Worm (Caenorhabditis elegans) whole organism, L4 larva: Measurements from ENCODE around the gene npr-27.

ENCODE experiments used
- F26F4.8 ChIP-seq: fragments of 200-800 bp; sonication (Bioruptor generic); conservative IDR thresholded peaks from 2 replicates; pipeline ENCODE4 v1.3.6; 2022; ENCODE audit warnings: missing genetic modification characterization, missing compliant biosample characterization
- F49E8.2 ChIP-seq: sonication (generic microtip); optimal IDR thresholded peaks from 2 replicates; lab custom pipeline; 2016; ENCODE audit warnings: missing compliant biosample characterization, mild to moderate bottlenecking, missing genetic modification characterization, borderline replicate concordance
- R02D3.7 ChIP-seq: fragments of 150-350 bp; sonication (generic microtip); optimal IDR thresholded peaks from 3 replicates; lab custom pipeline; 2014; ENCODE audit warnings: missing biosample characterization, missing genetic modification characterization
- T26A8.4 ChIP-seq: fragments of 200-800 bp; sonication (Bioruptor generic); IDR thresholded peaks from 2 replicates; pipeline ENCODE4 v1.3.6; 2022; ENCODE audit warnings: missing genetic modification characterization, missing compliant biosample characterization
- ZK337.2 ChIP-seq: fragments of 200-800 bp; sonication (Bioruptor generic); IDR thresholded peaks from 2 replicates; pipeline ENCODE4 v1.3.6; 2022; ENCODE audit warnings: missing genetic modification reagents, missing genetic modification characterization, missing compliant biosample characterization
- aha-1 ChIP-seq: fragments of 150-350 bp; peaks from one replicate; lab custom pipeline; 2014; ENCODE audit warnings: missing biosample characterization, missing genetic modification characterization
- ceh-82 ChIP-seq: sonication (generic microtip); optimal IDR thresholded peaks from 2 replicates; lab custom pipeline; 2017; ENCODE audit warnings: missing biosample characterization, missing genetic modification characterization
- ces-1 ChIP-seq: fragments of 150-350 bp; sonication (generic microtip); optimal IDR thresholded peaks from 4 replicates; lab custom pipeline; 2014; ENCODE audit warnings: missing biosample characterization, missing genetic modification reagents, missing genetic modification characterization
- daf-12 ChIP-seq: fragments of 150-350 bp; optimal IDR thresholded peaks from 2 replicates; lab custom pipeline; 2014; ENCODE audit warnings: missing biosample characterization, missing genetic modification reagents, missing genetic modification characterization
- daf-16 ChIP-seq, 3 experiments: sonication (generic microtip); optimal IDR thresholded peaks; 2 replicates each; lab custom pipeline; 2016 to 2017; ENCODE audit warnings: missing genetic modification characterization in 3 of 3, missing genetic modification reagents in 3 of 3, mild to moderate bottlenecking in 2 of 3, missing compliant biosample characterization in 2 of 3, missing biosample characterization in 1 of 3, moderate library complexity in 1 of 3
- daf-19 ChIP-seq: fragments of 200-800 bp; sonication (Bioruptor generic); conservative IDR thresholded peaks from 2 replicates; pipeline ENCODE4 v1.3.6; 2022; ENCODE audit warnings: missing genetic modification characterization, missing compliant biosample characterization
- dmd-6 ChIP-seq: fragments of 200-800 bp; sonication (Bioruptor generic); IDR thresholded peaks from 2 replicates; pipeline ENCODE4 v1.3.6; 2022; ENCODE audit warnings: missing genetic modification reagents, missing genetic modification characterization, missing compliant biosample characterization
- dve-1 ChIP-seq: sonication (generic microtip); optimal IDR thresholded peaks from 2 replicates; lab custom pipeline; 2017; ENCODE audit warnings: antibody characterized with exemption, mild to moderate bottlenecking, missing genetic modification characterization, missing compliant biosample characterization; ENCODE audit not compliant: insufficient read depth
- egl-27 ChIP-seq: sonication (generic microtip); optimal IDR thresholded peaks from 3 replicates; lab custom pipeline; 2017; ENCODE audit warnings: missing biosample characterization, missing genetic modification reagents, missing genetic modification characterization
- egl-43 ChIP-seq: fragments of 200-800 bp; sonication (Bioruptor generic); IDR thresholded peaks from 2 replicates; pipeline ENCODE4 v1.3.6; 2022; ENCODE audit warnings: missing genetic modification reagents, missing genetic modification characterization, missing compliant biosample characterization
- fos-1 ChIP-seq: fragments of 150-350 bp; optimal IDR thresholded peaks from 2 replicates; lab custom pipeline; 2014; ENCODE audit warnings: missing biosample characterization, missing genetic modification characterization
- hlh-11 ChIP-seq: fragments of 200-800 bp; sonication (Bioruptor generic); optimal IDR thresholded peaks from 2 replicates; lab custom pipeline; 2018; ENCODE audit warnings: mild to moderate bottlenecking, missing genetic modification characterization, missing compliant biosample characterization
- hlh-30 ChIP-seq: sonication (generic microtip); optimal IDR thresholded peaks from 2 replicates; lab custom pipeline; 2017; ENCODE audit warnings: antibody characterized with exemption, mild to moderate bottlenecking, missing genetic modification characterization, missing compliant biosample characterization; ENCODE audit not compliant: insufficient read depth
- jun-1 ChIP-seq: fragments of 150-350 bp; optimal IDR thresholded peaks from 2 replicates; lab custom pipeline; 2014; ENCODE audit warnings: missing biosample characterization, missing genetic modification reagents, missing genetic modification characterization
- lin-1 ChIP-seq: fragments of 200-800 bp; sonication (Bioruptor generic); IDR thresholded peaks from 2 replicates; pipeline ENCODE4 v1.3.6; 2022; ENCODE audit warnings: missing genetic modification reagents, missing genetic modification characterization, missing compliant biosample characterization
- lin-15B ChIP-seq: fragments of 150-350 bp; sonication (generic microtip); optimal IDR thresholded peaks from 3 replicates; lab custom pipeline; 2014; ENCODE audit warnings: missing biosample characterization, missing genetic modification characterization
- lin-29 ChIP-seq: fragments of 200-800 bp; sonication (Bioruptor generic); IDR thresholded peaks from 2 replicates; pipeline ENCODE4 v1.3.6; 2022; ENCODE audit warnings: missing genetic modification reagents, missing genetic modification characterization, missing compliant biosample characterization
- lir-3 ChIP-seq: sonication (generic microtip); optimal IDR thresholded peaks from 2 replicates; lab custom pipeline; 2016; ENCODE audit warnings: mild to moderate bottlenecking, missing genetic modification characterization, missing compliant biosample characterization
- madf-5 ChIP-seq, 2 experiments: fragments of 200-800 bp; sonication (Bioruptor generic); IDR thresholded peaks; 2 replicates each; pipeline ENCODE4 v1.3.6; 2022; ENCODE audit warnings: missing compliant biosample characterization in 2 of 2, missing genetic modification characterization in 2 of 2
- mep-1 ChIP-seq: fragments of 150-350 bp; sonication (generic microtip); optimal IDR thresholded peaks from 3 replicates; lab custom pipeline; 2014; ENCODE audit warnings: missing biosample characterization, missing genetic modification characterization
- nhr-102 ChIP-seq: sonication (generic microtip); optimal IDR thresholded peaks from 2 replicates; lab custom pipeline; 2016; ENCODE audit warnings: mild to moderate bottlenecking, missing genetic modification characterization, moderate library complexity, missing compliant biosample characterization
- nhr-28 ChIP-seq: fragments of 150-350 bp; optimal IDR thresholded peaks from 2 replicates; lab custom pipeline; 2014; ENCODE audit warnings: missing biosample characterization, missing genetic modification characterization
- nhr-6 ChIP-seq: fragments of 150-350 bp; optimal IDR thresholded peaks from 2 replicates; lab custom pipeline; 2014; ENCODE audit warnings: missing biosample characterization, missing genetic modification characterization
- nhr-76 ChIP-seq: fragments of 150-350 bp; optimal IDR thresholded peaks from 2 replicates; lab custom pipeline; 2014; ENCODE audit warnings: missing biosample characterization, missing genetic modification characterization
- nhr-77 ChIP-seq: fragments of 150-350 bp; optimal IDR thresholded peaks from 2 replicates; lab custom pipeline; 2014; ENCODE audit warnings: missing biosample characterization, missing genetic modification characterization
- php-3 ChIP-seq: fragments of 200-800 bp; sonication (Bioruptor generic); IDR thresholded peaks from 2 replicates; pipeline ENCODE4 v1.3.6; 2022; ENCODE audit warnings: missing genetic modification reagents, missing genetic modification characterization, missing compliant biosample characterization
- pqm-1 ChIP-seq: sonication (generic microtip); optimal IDR thresholded peaks from 2 replicates; lab custom pipeline; 2017; ENCODE audit warnings: missing biosample characterization, missing genetic modification characterization
- saeg-2 ChIP-seq: fragments of 200-800 bp; sonication (Bioruptor generic); IDR thresholded peaks from 2 replicates; pipeline ENCODE4 v1.3.6; 2022; ENCODE audit warnings: missing genetic modification reagents, missing genetic modification characterization, missing compliant biosample characterization
- sdz-12 ChIP-seq: fragments of 200-800 bp; sonication (Bioruptor generic); optimal IDR thresholded peaks from 2 replicates; lab custom pipeline; 2018; ENCODE audit warnings: mild to moderate bottlenecking, missing genetic modification characterization, missing compliant biosample characterization
- set-16 ChIP-seq: fragments of 200-800 bp; sonication (Bioruptor generic); IDR thresholded peaks from 2 replicates; pipeline ENCODE4 v1.3.6; 2022; ENCODE audit warnings: missing genetic modification reagents, missing genetic modification characterization, missing compliant biosample characterization
- spr-1 ChIP-seq: sonication (generic microtip); optimal IDR thresholded peaks from 2 replicates; lab custom pipeline; 2016; ENCODE audit warnings: mild to moderate bottlenecking, missing genetic modification characterization, missing compliant biosample characterization
- tag-97 ChIP-seq: fragments of 200-800 bp; sonication (Bioruptor generic); IDR thresholded peaks from 2 replicates; pipeline ENCODE4 v1.3.6; 2022; ENCODE audit warnings: missing genetic modification characterization, missing compliant biosample characterization
- unc-130 ChIP-seq: sonication (generic microtip); optimal IDR thresholded peaks from 2 replicates; lab custom pipeline; 2016; ENCODE audit warnings: missing genetic modification reagents, missing genetic modification characterization, missing compliant biosample characterization
- unc-62 ChIP-seq, 3 experiments: fragments of 150-350 bp in 1 of 3; sonication (generic microtip); optimal IDR thresholded peaks in 2 of 3; peaks in 1 of 3; 1 replicate in 1 of 3; 2 replicates in 2 of 3; lab custom pipeline; 2014 to 2017; ENCODE audit warnings: missing biosample characterization in 3 of 3, missing genetic modification characterization in 3 of 3, missing genetic modification reagents in 3 of 3, missing genotype in 1 of 3
- vab-7 ChIP-seq: fragments of 200-800 bp; sonication (Bioruptor generic); IDR thresholded peaks from 2 replicates; pipeline ENCODE4 v1.3.6; 2022; ENCODE audit warnings: missing genetic modification reagents, missing genetic modification characterization, missing compliant biosample characterization
- zip-11 ChIP-seq: fragments of 200-800 bp; sonication (Bioruptor generic); IDR thresholded peaks from 2 replicates; pipeline ENCODE4 v1.3.6; 2022; ENCODE audit warnings: missing genetic modification characterization, missing compliant biosample characterization
- ztf-11 ChIP-seq: fragments of 150-350 bp; optimal IDR thresholded peaks from 2 replicates; lab custom pipeline; 2014; ENCODE audit warnings: missing biosample characterization, missing genetic modification characterization
- ztf-7 ChIP-seq: fragments of 150-350 bp; optimal IDR thresholded peaks from 2 replicates; lab custom pipeline; 2014; ENCODE audit warnings: missing biosample characterization, missing genetic modification characterization

The npr-27 gene

ce11 chrIV:7324913-7325312 is 19.5 kb downstream of the npr-27 start:
- TF ChIP-seq nhr-76 (tag; lab: Kevin White, UChicago): no peak
- no peak for TF ChIP-seq R02D3.7 (tag; lab: Kevin White, UChicago)
- no peak for TF ChIP-seq F26F4.8 (GFP tag; lab: Robert Waterston, UW)
- no peak for TF ChIP-seq hlh-11 (tag; lab: Kevin White, UChicago)
- no peak for TF ChIP-seq ztf-7
- TF ChIP-seq T26A8.4: no peak
- TF ChIP-seq lin-29 (GFP tag; lab: Robert Waterston, UW): no peak
- no peak for TF ChIP-seq madf-5 (GFP tag; IDR thresholded peaks at IDR 0.05; lab: Robert Waterston, UW)
- peak in 1 of 2 experiments; percentile 98 for TF ChIP-seq unc-62 (GFP tag; optimal IDR thresholded peaks at IDR 0.05 in 1 of 2; lab: Kevin White, UChicago)
- no peak for TF ChIP-seq unc-62 (tag; optimal IDR thresholded peaks at IDR 0.05; lab: Kevin White, UChicago)

DNA sequence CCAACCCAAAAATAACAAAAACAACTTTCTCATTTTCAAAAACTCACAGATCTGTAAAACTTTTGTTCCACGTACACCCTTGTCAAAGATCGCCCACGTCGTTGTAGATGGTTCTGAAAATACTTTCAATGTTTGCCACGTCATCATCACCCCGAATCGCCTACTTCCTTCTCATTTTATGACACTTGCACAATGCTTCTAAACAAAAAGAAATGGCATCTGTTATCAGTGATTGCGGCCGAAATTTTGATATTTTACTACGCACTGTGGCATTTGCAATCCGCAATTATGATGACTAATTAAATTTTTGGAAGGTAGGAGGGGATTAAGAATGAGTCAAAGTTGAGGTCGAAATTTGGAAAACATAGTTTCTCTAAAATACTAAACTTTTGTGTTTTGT is 20.3 kb downstream of the npr-27 start:
- TF ChIP-seq aha-1 (tag; lab: Kevin White, UChicago) (peak; percentile 62), dve-1 (tag; lab: Kevin White, UChicago) (peak; percentile 37), tag-97 (GFP tag; lab: Robert Waterston, UW) (no peak), pqm-1 (tag; lab: Kevin White, UChicago) (peak; percentile 77), daf-16 (GFP tag; optimal IDR thresholded peaks at IDR 0.05; lab: Kevin White, UChicago) (no peak), daf-16 (tag; optimal IDR thresholded peaks at IDR 0.05; lab: Kevin White, UChicago) (peak; percentile 50), nhr-102 (tag; lab: Kevin White, UChicago) (no peak), unc-62 (GFP tag; optimal IDR thresholded peaks at IDR 0.05 in 1 of 2; lab: Kevin White, UChicago) (peak in 1 of 2 experiments; percentile 74), unc-62 (tag; optimal IDR thresholded peaks at IDR 0.05; lab: Kevin White, UChicago) (no peak), mep-1 (tag; lab: Kevin White, UChicago) (no peak), dmd-6 (GFP tag; lab: Robert Waterston, UW) (peak; percentile 56), nhr-28 (tag; lab: Kevin White, UChicago) (peak; percentile 36), hlh-11 (tag; lab: Kevin White, UChicago) (peak; percentile 31)

DNA sequence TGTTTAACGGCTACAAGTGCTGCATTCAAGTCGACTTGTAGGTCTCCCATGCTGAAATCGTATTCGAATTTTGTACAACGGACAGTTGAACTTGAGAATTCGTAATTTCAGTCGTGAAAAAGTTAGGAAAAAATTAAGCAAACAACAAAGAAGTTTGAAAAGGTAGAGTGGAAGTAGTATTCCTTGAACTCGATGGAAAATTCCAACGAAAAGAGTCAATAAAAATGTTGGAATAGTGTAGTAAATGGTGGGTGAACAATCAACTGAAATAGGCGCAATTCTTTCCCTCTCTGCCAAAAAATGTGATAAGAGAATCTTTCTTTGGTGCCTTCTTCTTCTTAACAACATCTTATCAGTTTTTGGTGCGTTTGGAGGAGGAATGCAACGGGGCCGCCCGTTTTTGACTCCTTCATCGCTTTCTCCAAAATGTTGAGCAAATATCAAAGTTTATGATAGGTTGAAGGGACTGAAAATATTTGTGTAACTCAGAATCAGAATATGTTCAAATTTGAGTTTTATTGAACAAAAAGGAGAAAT is 21.3 kb downstream of the npr-27 start, which contains the start of gene ifo-1:
Gene ifo-1, minus strand, starts transcription at position 51 of the 537 bp plus-strand sequence.
- TF ChIP-seq pqm-1 (tag; lab: Kevin White, UChicago) (peak; percentile 99), ZK337.2 (GFP tag; lab: Robert Waterston, UW) (no peak), saeg-2 (GFP tag; lab: Robert Waterston, UW) (no peak), unc-62 (GFP tag; optimal IDR thresholded peaks at IDR 0.05 in 1 of 2; lab: Kevin White, UChicago) (no peak), unc-62 (tag; optimal IDR thresholded peaks at IDR 0.05; lab: Kevin White, UChicago) (no peak), hlh-30 (tag; lab: Kevin White, UChicago) (no peak), lir-3 (no peak), nhr-77 (tag; lab: Kevin White, UChicago) (peak; percentile 31), daf-16 (GFP tag; optimal IDR thresholded peaks at IDR 0.05; lab: Kevin White, UChicago) (no peak), daf-16 (tag; optimal IDR thresholded peaks at IDR 0.05; lab: Kevin White, UChicago) (peak; percentile 55), php-3 (no peak), dmd-6 (GFP tag; lab: Robert Waterston, UW) (peak; percentile 79), F49E8.2 (tag; lab: Kevin White, UChicago) (no peak), vab-7 (GFP tag; lab: Robert Waterston, UW) (no peak), ces-1 (GFP tag; lab: Kevin White, UChicago) (no peak), jun-1 (tag; lab: Kevin White, UChicago) (no peak), dve-1 (tag; lab: Kevin White, UChicago) (no peak), daf-19 (GFP tag; lab: Robert Waterston, UW) (no peak), nhr-102 (tag; lab: Kevin White, UChicago) (no peak), nhr-76 (tag; lab: Kevin White, UChicago) (no peak), ztf-11 (tag; lab: Kevin White, UChicago) (no peak), madf-5 (GFP tag; IDR thresholded peaks at IDR 0.05; lab: Robert Waterston, UW) (no peak), set-16 (no peak), mep-1 (tag; lab: Kevin White, UChicago) (no peak), spr-1 (tag; lab: Kevin White, UChicago) (no peak), nhr-28 (tag; lab: Kevin White, UChicago) (peak; percentile 81), unc-130 (GFP tag; lab: Kevin White, UChicago) (no peak), egl-43 (GFP tag; lab: Robert Waterston, UW) (no peak), fos-1 (tag; lab: Kevin White, UChicago) (no peak), lin-15B (tag; lab: Kevin White, UChicago) (no peak), sdz-12 (GFP tag; lab: Kevin White, UChicago) (no peak), daf-12 (tag; lab: Kevin White, UChicago) (no peak), zip-11 (GFP tag; lab: Robert Waterston, UW) (no peak), lin-1 (GFP tag; lab: Robert Waterston, UW) (peak; percentile 11; the same call in 1 of the 2 replicates), ceh-82 (no peak), hlh-11 (tag; lab: Kevin White, UChicago) (peak; percentile 67), nhr-6 (tag; lab: Kevin White, UChicago) (peak; percentile 35), egl-27 (tag; lab: Kevin White, UChicago) (no peak)
